Fruit fly (Drosophila melanogaster) S2 (cell line): ENCODE data around the gene Muc68Ca.
"Not testable (repeated sequence)": the region's sequence is repeated elsewhere in the genome, so short reads cannot be mapped to it uniquely, and the experiment has no call there.

ENCODE experiments used
- CG8478 ChIP-seq: fragments of >200 bp; optimal IDR thresholded peaks from 2 replicates; lab custom pipeline; 2018
- CTCF ChIP-seq, 2 experiments: fragments of >200 bp; optimal IDR thresholded peaks; 2 replicates each; lab custom pipeline; 2018

Muc68Ca gene

dm6 chr3L:11609835-11610234, 10.1 kb downstream of the Muc68Ca start, which contains the start of gene CG42832:
CG42832 (plus strand) TSS chr3L:11610135.
- TF ChIP-seq CTCF (optimal IDR thresholded peaks at IDR 0.05; lab: Kevin White, UChicago) = no peak
- TF ChIP-seq CG8478 = no peak

dm6 chr3L:11609153-11609809, 10.6 kb downstream of the Muc68Ca start, which contains the start of gene Duba:
Duba (minus strand) TSS chr3L:11609465.
- TF ChIP-seq CTCF (optimal IDR thresholded peaks at IDR 0.05; lab: Kevin White, UChicago) (no peak), CG8478 (no peak)

DNA sequence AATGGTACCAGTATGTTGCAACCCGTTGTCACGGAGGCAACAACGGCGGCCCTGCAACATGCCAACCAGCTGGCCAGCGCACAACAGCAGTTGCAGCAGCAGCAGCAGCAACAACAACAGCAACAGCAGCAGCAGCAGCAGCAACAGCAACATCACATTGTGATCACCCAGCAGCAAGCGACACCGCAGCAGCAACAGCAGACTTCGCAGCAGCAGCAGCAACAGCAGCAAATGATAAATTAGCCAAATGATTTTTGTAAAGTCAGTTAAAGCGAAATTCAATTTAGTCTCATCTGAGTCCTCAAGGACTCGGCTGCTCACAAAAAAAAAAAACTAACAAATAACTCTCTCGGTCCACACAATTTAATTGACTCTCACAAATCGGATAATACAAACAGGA, 15.7 kb downstream of the Muc68Ca start:
- no peak for TF ChIP-seq CTCF (optimal IDR thresholded peaks at IDR 0.05; lab: Kevin White, UChicago)
- no peak for TF ChIP-seq CG8478

dm6 chr3L:11602040-11602439, 17.9 kb downstream of the Muc68Ca start:
- TF ChIP-seq CTCF (optimal IDR thresholded peaks at IDR 0.05; lab: Kevin White, UChicago) = no peak
- no peak for TF ChIP-seq CG8478

DNA sequence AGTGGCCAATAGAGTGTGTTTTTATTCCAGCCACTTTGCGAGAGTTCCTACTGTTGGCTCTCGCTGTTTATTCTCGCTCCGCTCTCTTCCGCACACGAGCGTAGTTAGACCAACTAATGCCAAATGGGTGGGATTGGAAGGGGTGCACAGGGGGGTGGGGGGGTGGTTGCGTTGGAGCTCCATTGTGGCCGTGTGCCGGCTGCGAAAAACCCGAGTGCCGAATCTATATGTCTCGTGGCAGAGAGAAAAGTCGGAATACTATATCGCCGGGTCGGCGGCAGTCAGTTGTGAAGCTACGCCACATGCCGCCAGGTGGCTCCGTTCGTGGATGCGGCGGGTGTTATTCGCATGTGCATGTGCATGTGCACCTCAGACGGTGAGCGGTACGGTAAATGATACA, 18.8 kb downstream of the Muc68Ca start:
- TF ChIP-seq CTCF (optimal IDR thresholded peaks at IDR 0.05; lab: Kevin White, UChicago) = no peak
- TF ChIP-seq CG8478 = no peak

dm6 chr3L:11599965-11600420, 19.9 kb downstream of the Muc68Ca start, which contains the start of the genes CG14137 and CG46394:
CG14137 (minus strand) TSS chr3L:11600065.
CG46394 (plus strand) TSS chr3L:11600370.
- TF ChIP-seq CTCF (optimal IDR thresholded peaks at IDR 0.05; lab: Kevin White, UChicago) (no peak), CG8478 (no peak)

DNA sequence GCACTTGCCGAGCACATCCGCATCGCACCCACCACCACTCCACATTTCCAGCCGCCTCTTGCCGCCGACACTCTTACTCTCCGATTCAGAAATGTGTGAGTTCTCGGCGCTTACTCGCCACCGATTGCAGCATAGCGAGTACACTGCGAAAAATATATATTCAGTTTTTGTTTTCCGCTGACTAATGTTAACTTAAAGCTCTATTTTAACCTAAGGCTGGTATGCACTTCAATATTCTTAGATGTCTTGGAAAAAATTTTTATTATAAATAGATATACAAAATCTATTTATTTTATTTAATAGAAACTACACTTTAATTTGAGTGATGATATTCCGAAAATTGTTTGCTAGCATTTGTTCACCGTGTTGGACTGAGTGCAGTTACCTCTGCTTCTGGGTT, 20.6 kb downstream of the Muc68Ca start:
- no peak for TF ChIP-seq CG8478
- TF ChIP-seq CTCF (optimal IDR thresholded peaks at IDR 0.05; lab: Kevin White, UChicago) = no peak

dm6 chr3L:11596585-11597252, 23.2 kb downstream of the Muc68Ca start, which contains the start of gene CG7368:
CG7368 (plus strand) TSS chr3L:11597202.
- TF ChIP-seq CG8478 (no peak), CTCF (optimal IDR thresholded peaks at IDR 0.05; lab: Kevin White, UChicago) (no peak)

DNA sequence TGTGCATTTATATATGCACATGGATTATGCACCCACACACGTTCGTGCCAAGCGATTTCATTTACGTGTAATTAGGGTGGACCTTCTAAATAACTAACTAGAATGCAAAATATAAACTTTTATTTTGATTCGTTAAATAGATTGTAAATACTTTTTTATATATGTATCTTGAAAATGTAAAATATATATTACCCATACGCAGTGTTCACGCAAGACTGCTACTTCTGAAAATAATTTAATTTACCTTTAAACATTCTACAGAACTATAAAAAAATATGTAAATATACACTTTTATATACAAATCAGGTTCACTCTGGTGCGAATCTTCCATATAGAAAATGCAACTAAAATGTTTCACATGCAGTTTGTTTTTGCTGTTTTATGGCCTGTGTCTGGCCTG, 26.1 kb downstream of the Muc68Ca start:
- TF ChIP-seq CTCF (optimal IDR thresholded peaks at IDR 0.05; lab: Kevin White, UChicago) (no peak), CG8478 (no peak)

- TF ChIP-seq CTCF (optimal IDR thresholded peaks at IDR 0.05; lab: Kevin White, UChicago) (no peak), CG8478 (no peak)
Observed at dm6 chr3L:11591803-11592202, 28.1 kb downstream of the Muc68Ca start.

DNA sequence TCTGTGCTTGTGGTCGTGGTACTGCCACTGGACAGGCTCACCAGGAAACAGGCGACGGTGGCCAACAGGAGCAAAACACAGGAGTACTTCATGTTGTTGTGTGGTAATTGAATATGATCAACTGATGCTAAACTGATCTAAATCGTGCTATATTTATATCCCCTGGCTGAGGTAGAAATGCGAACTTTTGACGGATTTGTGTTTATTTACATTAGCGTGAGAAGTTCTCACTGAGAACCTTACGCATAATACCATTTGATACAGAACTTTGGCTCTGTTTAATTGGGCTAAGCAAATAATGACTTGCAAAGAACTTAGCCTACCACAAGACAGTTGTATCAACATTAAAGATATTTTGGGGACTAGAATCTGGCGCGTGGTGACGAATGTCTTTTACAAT, 28.8 kb downstream of the Muc68Ca start, which contains the start of gene CG33268:
Gene CG33268 (minus strand): TSS at position 101 of the 400 bp plus-strand sequence.
- TF ChIP-seq CG8478 = no peak

- not testable (repeated sequence) for TF ChIP-seq CG8478; CTCF (optimal IDR thresholded peaks at IDR 0.05; lab: Kevin White, UChicago)
Observed at dm6 chr3L:11589395-11589794, 30.5 kb downstream of the Muc68Ca start, which contains the start of gene CG7377. CG7377 (plus strand) TSS chr3L:11589695.

dm6 chr3L:11588594-11588993, 31.3 kb downstream of the Muc68Ca start:
- no peak for TF ChIP-seq CG8478
- TF ChIP-seq CTCF (optimal IDR thresholded peaks at IDR 0.05; lab: Kevin White, UChicago) = no peak

DNA sequence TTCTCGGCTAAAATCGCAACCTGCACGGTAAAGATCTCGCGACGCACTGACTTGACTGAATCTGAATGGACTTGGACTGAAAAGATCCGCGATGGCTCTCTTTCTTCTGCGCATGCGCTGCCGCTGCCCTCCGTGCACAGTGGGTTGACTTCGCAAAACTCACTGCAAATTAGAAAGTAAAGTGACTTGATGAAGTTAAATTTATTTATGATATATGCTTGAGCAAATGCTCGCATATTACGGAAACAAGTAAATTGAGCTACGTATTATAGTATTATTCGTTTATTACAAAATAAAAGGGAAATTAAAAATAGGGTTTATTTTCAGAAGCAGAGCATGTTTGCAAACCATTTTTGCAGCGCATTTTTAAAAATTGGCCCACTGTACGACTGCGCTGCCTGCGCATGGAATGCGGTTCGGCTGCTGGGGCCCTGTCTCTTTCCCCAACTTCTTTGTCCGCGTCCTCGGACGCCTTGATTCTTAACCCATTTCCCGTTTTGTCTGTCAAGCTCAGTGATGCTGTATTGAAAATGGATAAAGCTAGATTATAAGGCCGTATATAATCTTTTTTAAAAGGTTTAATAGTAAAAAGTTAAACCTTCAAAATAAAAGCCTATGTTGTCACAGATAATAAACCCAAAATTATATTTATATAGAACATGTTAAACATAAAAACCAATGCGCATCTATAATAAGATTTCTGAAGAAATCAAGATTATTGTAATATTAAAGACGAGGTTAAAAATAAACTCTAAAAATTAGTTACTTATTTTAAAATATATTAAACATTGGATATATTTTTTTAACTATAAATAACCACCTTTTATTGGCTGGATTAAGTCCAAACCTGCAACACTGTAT, 32.0 kb downstream of the Muc68Ca start, which contains the start of gene rt:
Gene rt (minus strand): TSS at position 51 of the 861 bp plus-strand sequence.
- no peak for TF ChIP-seq CTCF (optimal IDR thresholded peaks at IDR 0.05; lab: Kevin White, UChicago)
- no peak for TF ChIP-seq CG8478

- TF ChIP-seq CG8478 (no peak), CTCF (optimal IDR thresholded peaks at IDR 0.05; lab: Kevin White, UChicago) (no peak)
Observed at dm6 chr3L:11586794-11587462, 33.0 kb downstream of the Muc68Ca start.
